Worm (Caenorhabditis elegans): ENCODE data around the gene mdl-1.

mdl-1 gene

ce11 chrX:6788965-6789573 is 46.9 kb downstream of the mdl-1 start, which contains the start of gene sgca-1 (continued):
- TF ChIP-seq lin-35 (GFP tag; optimal IDR thresholded peaks at IDR 0.05), result no peak
- no peak for TF ChIP-seq dox-1 (GFP tag; IDR thresholded peaks at IDR 0.05)
- TF ChIP-seq pbrm-1 (GFP tag; IDR thresholded peaks at IDR 0.05), result no peak
- no peak for TF ChIP-seq efl-1 (GFP tag; optimal IDR thresholded peaks at IDR 0.05)
- TF ChIP-seq rcor-1 (GFP tag; IDR thresholded peaks at IDR 0.05), result no peak
- TF ChIP-seq nhr-80 (tag; optimal IDR thresholded peaks at IDR 0.05), result peak; percentile 78
- TF ChIP-seq atf-7 (tag; optimal IDR thresholded peaks at IDR 0.05), result peak; percentile 10

DNA sequence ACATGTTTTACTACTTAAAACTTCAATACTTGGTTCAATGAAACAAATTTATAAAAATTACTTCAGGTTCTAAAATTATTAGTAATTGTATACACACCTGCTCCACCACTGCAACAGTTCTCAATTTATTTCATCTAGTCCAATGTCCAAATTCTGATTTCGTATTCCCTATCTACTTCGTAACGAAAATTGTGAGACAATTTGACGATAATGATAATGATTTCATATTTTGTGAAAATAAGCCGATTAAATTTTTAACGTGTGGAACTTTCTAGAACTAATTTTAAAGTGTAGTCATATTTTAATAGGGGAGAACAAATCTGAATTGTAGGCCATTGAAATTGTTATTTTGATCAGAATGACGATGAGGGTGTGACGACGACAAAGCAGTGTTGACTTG is 48.3 kb downstream of the mdl-1 start:
- TF ChIP-seq hsf-1 (GFP tag; IDR thresholded peaks at IDR 0.05), result peak; percentile 50; the same call in 1 of the 2 replicates
- TF ChIP-seq sdz-38 (tag; optimal IDR thresholded peaks at IDR 0.05), result no peak

ce11 chrX:6790986-6791385 is 48.8 kb downstream of the mdl-1 start, which contains the start of gene asp-3:
asp-3 (plus strand) TSS chrX:6791064.
- TF ChIP-seq mel-28 (tag; optimal IDR thresholded peaks at IDR 0.05; ENCODE audit: borderline replicate concordance) (no peak), mcd-1 (GFP tag; IDR thresholded peaks at IDR 0.05) (no peak)

- 0 out of 2 replicates have a peak, but pooled peaks have one; percentile 27 for TF ChIP-seq cebp-1 (GFP tag; IDR thresholded peaks at IDR 0.05)
- TF ChIP-seq cebp-1 (tag; optimal IDR thresholded peaks at IDR 0.05), result peak; percentile 31
- peak; percentile 63 for TF ChIP-seq nhr-80 (tag; optimal IDR thresholded peaks at IDR 0.05)
- TF ChIP-seq fkh-3 (tag; optimal IDR thresholded peaks at IDR 0.05), result no peak
- TF ChIP-seq akir-1 (GFP tag; optimal IDR thresholded peaks at IDR 0.05), result no peak
- TF ChIP-seq F52B5.7 (tag; optimal IDR thresholded peaks at IDR 0.05), result no peak
- peak; percentile 8 for TF ChIP-seq ZK185.1 (tag; optimal IDR thresholded peaks at IDR 0.05; ENCODE audit: poor library complexity, severe bottlenecking)
- no peak for TF ChIP-seq him-1 (tag; optimal IDR thresholded peaks at IDR 0.05)
- TF ChIP-seq nfya-1 (tag; optimal IDR thresholded peaks at IDR 0.05; ENCODE audit: borderline replicate concordance, insufficient read depth), result no peak
- TF ChIP-seq hsf-1 (GFP tag; IDR thresholded peaks at IDR 0.05), result no peak
- peak; percentile 23 for TF ChIP-seq atf-7 (tag; optimal IDR thresholded peaks at IDR 0.05)
- TF ChIP-seq F57C9.4 (tag; optimal IDR thresholded peaks at IDR 0.05), result no peak
- TF ChIP-seq B0035.1 (tag; optimal IDR thresholded peaks at IDR 0.05), result no peak
- no peak for TF ChIP-seq zfh-2 (GFP tag; conservative IDR thresholded peaks at IDR 0.05)
- TF ChIP-seq nhr-120 (GFP tag; IDR thresholded peaks at IDR 0.05), result no peak
- TF ChIP-seq ceh-91 (GFP tag; IDR thresholded peaks at IDR 0.05), result no peak
- TF ChIP-seq Y53G8AR.9 (GFP tag; conservative IDR thresholded peaks at IDR 0.05), result peak; percentile 90
- no peak for TF ChIP-seq nfya-2 (GFP tag; IDR thresholded peaks at IDR 0.05)
- no peak for TF ChIP-seq dpl-1 (GFP tag; optimal IDR thresholded peaks at IDR 0.05)
- peak in 1 of 2 experiments; percentile 10 for TF ChIP-seq let-607 (tag; optimal IDR thresholded peaks at IDR 0.05)
- no peak for TF ChIP-seq zim-3 (tag; optimal IDR thresholded peaks at IDR 0.05)
- no peak for TF ChIP-seq bed-2 (GFP tag; IDR thresholded peaks at IDR 0.05)
- no peak for TF ChIP-seq tlf-1 (GFP tag; optimal IDR thresholded peaks at IDR 0.05)
- no peak for TF ChIP-seq ztf-18 (tag; optimal IDR thresholded peaks at IDR 0.05)
- no peak for TF ChIP-seq die-1 (tag; optimal IDR thresholded peaks at IDR 0.05)
- peak; percentile 75; the same call in 1 of the 2 replicates for TF ChIP-seq nfyb-1 (GFP tag; IDR thresholded peaks at IDR 0.05)
- TF ChIP-seq lin-35 (GFP tag; optimal IDR thresholded peaks at IDR 0.05), result no peak
- no peak for TF ChIP-seq F23B12.7 (tag; optimal IDR thresholded peaks at IDR 0.05; ENCODE audit: insufficient read depth)
- TF ChIP-seq egrh-3 (GFP tag; IDR thresholded peaks at IDR 0.05), result no peak
- 0 out of 2 replicates have a peak, but pooled peaks have one; percentile 26 for TF ChIP-seq Y79H2A.3 (GFP tag; conservative IDR thresholded peaks at IDR 0.05)
- TF ChIP-seq Y56A3A.18 (GFP tag; IDR thresholded peaks at IDR 0.05), result peak; percentile 65; the same call in 1 of the 2 replicates
- 0 out of 2 replicates have a peak, but pooled peaks have one; percentile 15 for TF ChIP-seq let-526 (GFP tag; IDR thresholded peaks at IDR 0.05)
- no peak for TF ChIP-seq madf-3 (GFP tag; IDR thresholded peaks at IDR 0.05)
Observed at ce11 chrX:6792281-6793003, 50.3 kb downstream of the mdl-1 start.

Measured in whole organism, young adult.